Fruit fly (Drosophila melanogaster): ENCODE measurements around the gene CG14326.

Gene CG14326

dm6 chr3R:17616541-17616940 lies 2.4 kb upstream of the CG14326 start:
- TF ChIP-seq CG11294 (GFP tag; IDR thresholded peaks at IDR 0.05) (no peak), CG10631 (GFP tag; optimal IDR thresholded peaks at IDR 0.05) (no peak), CG3032 (tag; optimal IDR thresholded peaks at IDR 0.05) (peak; percentile 11), salr (GFP tag; optimal IDR thresholded peaks at IDR 0.05) (no peak), CG7368 (GFP tag; optimal IDR thresholded peaks at IDR 0.05) (no peak), CG32006 (GFP tag; optimal IDR thresholded peaks at IDR 0.05) (no peak), fkh (GFP tag; optimal IDR thresholded peaks at IDR 0.05) (no peak), ss (GFP tag; optimal IDR thresholded peaks at IDR 0.05) (no peak)

DNA sequence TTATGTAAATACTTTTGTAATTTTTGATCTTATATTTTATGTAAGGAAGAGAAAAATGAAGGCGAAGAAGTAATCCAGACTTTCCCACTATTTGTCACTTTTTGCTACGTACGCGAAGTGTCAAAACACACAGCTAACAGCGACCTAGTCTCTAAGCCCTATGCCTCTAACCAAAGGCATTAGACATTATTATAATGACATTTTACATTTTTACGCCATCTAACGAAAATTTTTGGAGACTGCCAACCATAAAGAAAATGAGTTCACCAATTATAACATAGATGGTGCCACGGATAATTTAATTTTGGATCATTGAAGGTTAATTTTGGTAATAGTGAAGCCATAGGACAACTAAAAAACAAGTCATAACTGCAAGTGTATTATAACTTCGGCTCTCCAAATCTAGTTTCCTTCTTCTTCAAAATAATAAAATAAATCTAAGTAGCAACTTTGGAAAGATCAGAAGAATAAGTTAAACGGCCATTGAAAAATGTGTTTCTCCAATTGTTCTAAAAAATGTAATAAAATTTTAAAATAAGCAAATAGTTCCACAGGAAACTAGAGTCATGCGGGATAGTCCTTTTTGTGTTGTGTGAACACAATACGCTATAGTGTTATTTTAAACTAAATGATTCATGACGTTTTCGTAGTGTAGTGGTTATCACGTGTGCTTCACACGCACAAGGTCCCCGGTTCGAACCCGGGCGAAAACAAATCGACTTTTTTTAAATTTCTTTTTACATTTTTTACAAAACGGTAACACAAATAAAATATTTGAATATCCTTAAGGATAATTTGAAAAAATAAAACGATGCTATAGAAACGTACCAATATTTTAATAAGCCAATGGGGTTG lies 1.6 kb upstream of the CG14326 start:
- TF ChIP-seq Hr4 (GFP tag; optimal IDR thresholded peaks at IDR 0.05) (peak; percentile 20), Sox14 (GFP tag; optimal IDR thresholded peaks at IDR 0.05) (no peak), Sox102F (GFP tag; optimal IDR thresholded peaks at IDR 0.05) (no peak), CG3032 (tag; optimal IDR thresholded peaks at IDR 0.05) (no peak), ss (GFP tag; optimal IDR thresholded peaks at IDR 0.05) (peak; percentile 44 to 54), CG3919 (GFP tag; optimal IDR thresholded peaks at IDR 0.05) (no peak), pdm3 (GFP tag; optimal IDR thresholded peaks at IDR 0.05) (peak; percentile 9), topi (GFP tag; optimal IDR thresholded peaks at IDR 0.05) (no peak), CG6792 (GFP tag; optimal IDR thresholded peaks at IDR 0.05) (peak; percentile 3), CG32006 (GFP tag; optimal IDR thresholded peaks at IDR 0.05) (peak; percentile 11), svp (GFP tag) (peak; percentile 55), acj6 (GFP tag; optimal IDR thresholded peaks at IDR 0.05) (peak; percentile 9), CG6276 (GFP tag; optimal IDR thresholded peaks at IDR 0.05) (peak; percentile 31), CG15336 (GFP tag; IDR thresholded peaks at IDR 0.05) (peak; percentile 55; the same call in 1 of the 2 replicates), CG8319 (GFP tag; optimal IDR thresholded peaks at IDR 0.05) (no peak), CG8632 (GFP tag; optimal IDR thresholded peaks at IDR 0.05) (no peak), CG31627 (GFP tag; optimal IDR thresholded peaks at IDR 0.05) (peak; percentile 22), lz (GFP tag; optimal IDR thresholded peaks at IDR 0.05) (peak; percentile 6), cyc (GFP tag; optimal IDR thresholded peaks at IDR 0.05) (peak; percentile 22), net (GFP tag; optimal IDR thresholded peaks at IDR 0.05) (no peak), CG1621 (tag; optimal IDR thresholded peaks at IDR 0.05) (no peak), CG4318 (GFP tag; optimal IDR thresholded peaks at IDR 0.05) (no peak), CG11294 (GFP tag; IDR thresholded peaks at IDR 0.05) (no peak), CG6854 (GFP tag; optimal IDR thresholded peaks at IDR 0.05) (peak; percentile 5), Eip78C (GFP tag) (peak; percentile 79), fkh (GFP tag; optimal IDR thresholded peaks at IDR 0.05) (no peak), CG8119 (GFP tag; IDR thresholded peaks at IDR 0.05) (peak; percentile 24; the same call in 1 of the 3 replicates), CG34406 (GFP tag; optimal IDR thresholded peaks at IDR 0.05) (no peak), CG10669 (GFP tag; optimal IDR thresholded peaks at IDR 0.05) (no peak), Met (GFP tag; optimal IDR thresholded peaks at IDR 0.05) (peak; percentile 27), Blimp-1 (GFP tag; optimal IDR thresholded peaks at IDR 0.05) (no peak), Hr39 (GFP tag; optimal IDR thresholded peaks at IDR 0.05) (peak; percentile 48), Smox (GFP tag; optimal IDR thresholded peaks at IDR 0.05) (peak; percentile 3), dac (GFP tag; optimal IDR thresholded peaks at IDR 0.05) (no peak)

dm6 chr3R:17617976-17618308 lies 958 bp upstream of the CG14326 start:
- no peak for TF ChIP-seq Ets21C (GFP tag; optimal IDR thresholded peaks at IDR 0.05)
- TF ChIP-seq Hr4 (GFP tag; optimal IDR thresholded peaks at IDR 0.05): no peak
- TF ChIP-seq Smox (GFP tag; optimal IDR thresholded peaks at IDR 0.05): no peak
- TF ChIP-seq CG4318 (GFP tag; optimal IDR thresholded peaks at IDR 0.05): no peak
- TF ChIP-seq CG7368 (GFP tag; optimal IDR thresholded peaks at IDR 0.05): no peak
- no peak for TF ChIP-seq CG6808 (GFP tag; optimal IDR thresholded peaks at IDR 0.05)
- TF ChIP-seq CG10669 (GFP tag; optimal IDR thresholded peaks at IDR 0.05): no peak
- TF ChIP-seq CG34406 (GFP tag; optimal IDR thresholded peaks at IDR 0.05): no peak
- no peak for TF ChIP-seq Eip93F (GFP tag; optimal IDR thresholded peaks at IDR 0.05)
- peak; percentile 67 for TF ChIP-seq Eip78C (GFP tag)
- TF ChIP-seq CG6854 (GFP tag; optimal IDR thresholded peaks at IDR 0.05): no peak
- TF ChIP-seq CG3919 (GFP tag; optimal IDR thresholded peaks at IDR 0.05): peak; percentile 6
- TF ChIP-seq CG1621 (tag; optimal IDR thresholded peaks at IDR 0.05): no peak
- no peak for TF ChIP-seq CG11762 (GFP tag; optimal IDR thresholded peaks at IDR 0.05; ENCODE audit: insufficient read depth)
- TF ChIP-seq ss (GFP tag; optimal IDR thresholded peaks at IDR 0.05): peak in 1 of 2 experiments; percentile 0
- no peak for TF ChIP-seq CG31627 (GFP tag; optimal IDR thresholded peaks at IDR 0.05)
- TF ChIP-seq CG16779 (tag; optimal IDR thresholded peaks at IDR 0.05): peak; percentile 9
- TF ChIP-seq Sox15 (GFP tag; optimal IDR thresholded peaks at IDR 0.05): no peak
- no peak for TF ChIP-seq Met (GFP tag; optimal IDR thresholded peaks at IDR 0.05)
- no peak for TF ChIP-seq Hr38 (GFP tag; optimal IDR thresholded peaks at IDR 0.05)
- TF ChIP-seq CG9139 (GFP tag; optimal IDR thresholded peaks at IDR 0.05): peak; percentile 31
- no peak for TF ChIP-seq CG8319 (GFP tag; optimal IDR thresholded peaks at IDR 0.05)
- no peak for TF ChIP-seq CG3032 (tag; optimal IDR thresholded peaks at IDR 0.05)
- TF ChIP-seq Eip75B (GFP tag; optimal IDR thresholded peaks at IDR 0.05): no peak
